Fruit fly (Drosophila melanogaster): ENCODE data around the gene PGAP5.

The PGAP5 gene

dm6 chr2L:8220393-8220934 lies 21.8 kb downstream of the PGAP5 start, which contains the start of gene Snx6 (continued):
- peak; percentile 60; the same call in 1 of the 2 replicates for TF ChIP-seq sna (GFP tag; IDR thresholded peaks at IDR 0.05; ENCODE audit: partially characterized antibody)
- peak; percentile 85 for TF ChIP-seq Dll (GFP tag; IDR thresholded peaks at IDR 0.05; ENCODE audit: partially characterized antibody)
- no peak for TF ChIP-seq Sin3A (optimal IDR thresholded peaks at IDR 0.05)
- peak; percentile 50 for TF ChIP-seq MESR4 (GFP tag; optimal IDR thresholded peaks at IDR 0.05)
- TF ChIP-seq bbx (GFP tag; IDR thresholded peaks at IDR 0.05; ENCODE audit: partially characterized antibody): peak; percentile 70
- no peak for TF ChIP-seq CG4328 (GFP tag; optimal IDR thresholded peaks at IDR 0.05)

dm6 chr2L:8229134-8229533 lies 30.5 kb downstream of the PGAP5 start:
- no peak for TF ChIP-seq B-H2 (GFP tag; optimal IDR thresholded peaks at IDR 0.05)
- no peak for TF ChIP-seq Xbp1 (GFP tag; optimal IDR thresholded peaks at IDR 0.05)
- TF ChIP-seq gfzf (GFP tag; optimal IDR thresholded peaks at IDR 0.05): no peak
- TF ChIP-seq fd64A (GFP tag; optimal IDR thresholded peaks at IDR 0.05): peak; percentile 7
- TF ChIP-seq CG17361 (GFP tag; IDR thresholded peaks at IDR 0.05): no peak
- TF ChIP-seq grau (tag; optimal IDR thresholded peaks at IDR 0.05): no peak
- no peak for TF ChIP-seq CG3407 (GFP tag; optimal IDR thresholded peaks at IDR 0.05)
- TF ChIP-seq br (optimal IDR thresholded peaks at IDR 0.05): no peak
- no peak for TF ChIP-seq ro (GFP tag; IDR thresholded peaks at IDR 0.05)
- 0 out of 3 replicates have a peak, but pooled peaks have one; percentile 25 for TF ChIP-seq ci (GFP tag; IDR thresholded peaks at IDR 0.05)
- TF ChIP-seq nerfin-2 (GFP tag; IDR thresholded peaks at IDR 0.05; ENCODE audit: partially characterized antibody): no peak
- no peak for TF ChIP-seq CG6175 (GFP tag; IDR thresholded peaks at IDR 0.05)
- no peak for TF ChIP-seq CG18619 (GFP tag; optimal IDR thresholded peaks at IDR 0.05)
- no peak for TF ChIP-seq luna (GFP tag; optimal IDR thresholded peaks at IDR 0.05)
- TF ChIP-seq CG34224 (GFP tag; IDR thresholded peaks at IDR 0.05; ENCODE audit: partially characterized antibody): no peak
- no peak for TF ChIP-seq so (GFP tag; IDR thresholded peaks at IDR 0.05)
- no peak for TF ChIP-seq CG9609 (GFP tag; optimal IDR thresholded peaks at IDR 0.05)
- TF ChIP-seq zfh1 (GFP tag; IDR thresholded peaks at IDR 0.05): peak; percentile 51; the same call in 2 of the 3 replicates
- TF ChIP-seq CG12744 (GFP tag; optimal IDR thresholded peaks at IDR 0.05): no peak
- no peak for TF ChIP-seq peb (GFP tag; IDR thresholded peaks at IDR 0.05)
- no peak for TF ChIP-seq CG16863 (GFP tag; optimal IDR thresholded peaks at IDR 0.05)
- TF ChIP-seq bab2 (GFP tag; optimal IDR thresholded peaks at IDR 0.05): peak; percentile 50
- TF ChIP-seq HmgD (GFP tag; optimal IDR thresholded peaks at IDR 0.05): no peak
- peak; percentile 46 for TF ChIP-seq slbo (GFP tag; IDR thresholded peaks at IDR 0.05)
- TF ChIP-seq dysf (GFP tag; IDR thresholded peaks at IDR 0.05): peak; percentile 5; the same call in 1 of the 3 replicates
- no peak for TF ChIP-seq sima (GFP tag; optimal IDR thresholded peaks at IDR 0.05)
- TF ChIP-seq Nf-YA (GFP tag; IDR thresholded peaks at IDR 0.05): 0 out of 2 replicates have a peak, but pooled peaks have one; percentile 15
- no peak for TF ChIP-seq PHDP (tag; optimal IDR thresholded peaks at IDR 0.05)
- no peak for TF ChIP-seq HLHmδ (GFP tag; optimal IDR thresholded peaks at IDR 0.05)
- no peak for TF ChIP-seq p53 (GFP tag; optimal IDR thresholded peaks at IDR 0.05)
- TF ChIP-seq CG16779 (GFP tag; IDR thresholded peaks at IDR 0.05): no peak
- TF ChIP-seq sim (GFP tag; IDR thresholded peaks at IDR 0.05): no peak
- no peak for TF ChIP-seq Ets65A (GFP tag)
- TF ChIP-seq Dip3 (GFP tag; optimal IDR thresholded peaks at IDR 0.05): no peak
- TF ChIP-seq CG34422 (GFP tag; IDR thresholded peaks at IDR 0.05): 0 out of 3 replicates have a peak, but pooled peaks have one; percentile 15
- no peak for TF ChIP-seq yki (optimal IDR thresholded peaks at IDR 0.05)
- peak; percentile 47 for TF ChIP-seq sens (GFP tag)
- 0 out of 2 replicates have a peak, but pooled peaks have one; percentile 16 for TF ChIP-seq al (GFP tag; IDR thresholded peaks at IDR 0.05)
- no peak for TF ChIP-seq Bdp1 (GFP tag; optimal IDR thresholded peaks at IDR 0.05)
- TF ChIP-seq trem (tag; optimal IDR thresholded peaks at IDR 0.05): no peak
- TF ChIP-seq Awh (GFP tag; IDR thresholded peaks at IDR 0.05): 0 out of 2 replicates have a peak, but pooled peaks have one; percentile 23
- TF ChIP-seq Rfx (GFP tag; IDR thresholded peaks at IDR 0.05): 0 out of 2 replicates have a peak, but pooled peaks have one; percentile 6
- TF ChIP-seq CG6683 (GFP tag; optimal IDR thresholded peaks at IDR 0.05): no peak
- no peak for TF ChIP-seq Doc3 (GFP tag; IDR thresholded peaks at IDR 0.05; ENCODE audit: partially characterized antibody)
- TF ChIP-seq CG18262 (tag; optimal IDR thresholded peaks at IDR 0.05): no peak
